Fruit fly (Drosophila melanogaster) whole organism, pupa: Measurements from ENCODE around the gene fid.
A peak's percentile ranks its signal among the peaks of the same experiment; 100 is the strongest.

Experiments used
- CG10348 ChIP-seq: fragments of 200-800 bp; sonication (Bioruptor generic); IDR thresholded peaks from 2 replicates; pipeline ENCODE4 v1.3.6; 2022; ENCODE audit warnings: missing biosample characterization, missing genetic modification characterization
- CG12605 ChIP-seq: fragments of 200-800 bp; sonication (Bioruptor generic); IDR thresholded peaks from 2 replicates; pipeline ENCODE4 v1.3.6; 2022; ENCODE audit warnings: missing biosample characterization, missing genetic modification characterization
- CG13204 ChIP-seq: fragments of 200-800 bp; sonication (Bioruptor generic); optimal IDR thresholded peaks from 2 replicates; lab custom pipeline; 2018; ENCODE audit warnings: missing biosample characterization, mild to moderate bottlenecking, missing genetic modification characterization, moderate library complexity
- CG14655 ChIP-seq: fragments of 200-800 bp; sonication (Bioruptor generic); optimal IDR thresholded peaks from 3 replicates; lab custom pipeline; 2017; ENCODE audit warnings: mild to moderate bottlenecking, missing biosample characterization, missing genetic modification reagents, missing genetic modification characterization
- CG15710 ChIP-seq: fragments of 200-800 bp; sonication (Bioruptor generic); optimal IDR thresholded peaks from 2 replicates; lab custom pipeline; 2018; ENCODE audit warnings: missing biosample characterization, mild to moderate bottlenecking, missing genetic modification characterization, moderate library complexity
- CG17806 ChIP-seq: fragments of 200-800 bp; sonication (Bioruptor generic); optimal IDR thresholded peaks from 2 replicates; lab custom pipeline; 2018; ENCODE audit warnings: missing biosample characterization, mild to moderate bottlenecking, missing genetic modification characterization, moderate library complexity
- CG32121 ChIP-seq: fragments of 200-800 bp; sonication (Bioruptor generic); IDR thresholded peaks from 2 replicates; pipeline ENCODE4 v1.3.6; 2022; ENCODE audit warnings: missing biosample characterization, missing genetic modification characterization
- CG34367 ChIP-seq: fragments of 200-800 bp; sonication (Bioruptor generic); optimal IDR thresholded peaks from 2 replicates; lab custom pipeline; 2018; ENCODE audit warnings: missing biosample characterization, mild to moderate bottlenecking, missing genetic modification characterization
- CG4496 ChIP-seq: fragments of 200-800 bp; sonication (Bioruptor generic); IDR thresholded peaks from 3 replicates; pipeline ENCODE4 v1.3.6; 2022; ENCODE audit warnings: missing biosample characterization, missing genetic modification characterization
- CG8159 ChIP-seq: fragments of 200-800 bp; sonication (Bioruptor generic); optimal IDR thresholded peaks from 3 replicates; lab custom pipeline; 2018; ENCODE audit warnings: missing biosample characterization, mild to moderate bottlenecking, missing genetic modification characterization, moderate library complexity
- CG8301 ChIP-seq: fragments of 200-800 bp; sonication (Bioruptor generic); optimal IDR thresholded peaks from 2 replicates; lab custom pipeline; 2018; ENCODE audit warnings: missing biosample characterization, mild to moderate bottlenecking, missing genetic modification characterization
- CG9948 ChIP-seq: fragments of 200-800 bp; sonication (Bioruptor generic); optimal IDR thresholded peaks from 2 replicates; lab custom pipeline; 2018; ENCODE audit warnings: missing biosample characterization, mild to moderate bottlenecking, missing genetic modification characterization, moderate library complexity
- D1 ChIP-seq: fragments of 200-800 bp; sonication (Bioruptor generic); optimal IDR thresholded peaks from 2 replicates; lab custom pipeline; 2018; ENCODE audit warnings: missing biosample characterization, mild to moderate bottlenecking, missing genetic modification characterization, moderate library complexity
- EcR ChIP-seq: fragments of 200-800 bp; sonication (Bioruptor generic); optimal IDR thresholded peaks from 3 replicates; lab custom pipeline; 2019; ENCODE audit warnings: missing biosample characterization, missing genetic modification characterization, mild to moderate bottlenecking, moderate library complexity, missing genetic modification reagents
- Ets98B ChIP-seq: fragments of 200-800 bp; sonication (Bioruptor generic); IDR thresholded peaks from 2 replicates; pipeline ENCODE4 v1.3.6; 2022; ENCODE audit warnings: missing biosample characterization, missing genetic modification characterization
- Pif1A ChIP-seq: fragments of 200-800 bp; sonication (Bioruptor generic); optimal IDR thresholded peaks from 3 replicates; lab custom pipeline; 2016; ENCODE audit warnings: missing biosample characterization, missing genetic modification characterization
- Pif1B ChIP-seq: fragments of 200-800 bp; sonication (Bioruptor generic); optimal IDR thresholded peaks from 3 replicates; lab custom pipeline; 2016; ENCODE audit warnings: missing biosample characterization, missing genetic modification characterization
- Snoo ChIP-seq: fragments of 200-800 bp; sonication (Bioruptor generic); optimal IDR thresholded peaks from 3 replicates; lab custom pipeline; 2017; ENCODE audit warnings: missing biosample characterization, mild to moderate bottlenecking, missing genetic modification characterization, inconsistent platforms
- fd96Ca ChIP-seq: fragments of 200-800 bp; sonication (Bioruptor generic); IDR thresholded peaks from 3 replicates; pipeline ENCODE4 v1.3.6; 2022; ENCODE audit warnings: missing biosample characterization, missing genetic modification characterization
- gl ChIP-seq: fragments of 200-800 bp; sonication (Bioruptor generic); optimal IDR thresholded peaks from 2 replicates; lab custom pipeline; 2018; ENCODE audit warnings: missing biosample characterization, mild to moderate bottlenecking, missing genetic modification characterization
- rn ChIP-seq: fragments of 200-800 bp; sonication (Bioruptor generic); IDR thresholded peaks from 2 replicates; pipeline ENCODE4 v1.3.6; 2022; ENCODE audit warnings: missing biosample characterization, missing genetic modification characterization

Gene fid

DNA sequence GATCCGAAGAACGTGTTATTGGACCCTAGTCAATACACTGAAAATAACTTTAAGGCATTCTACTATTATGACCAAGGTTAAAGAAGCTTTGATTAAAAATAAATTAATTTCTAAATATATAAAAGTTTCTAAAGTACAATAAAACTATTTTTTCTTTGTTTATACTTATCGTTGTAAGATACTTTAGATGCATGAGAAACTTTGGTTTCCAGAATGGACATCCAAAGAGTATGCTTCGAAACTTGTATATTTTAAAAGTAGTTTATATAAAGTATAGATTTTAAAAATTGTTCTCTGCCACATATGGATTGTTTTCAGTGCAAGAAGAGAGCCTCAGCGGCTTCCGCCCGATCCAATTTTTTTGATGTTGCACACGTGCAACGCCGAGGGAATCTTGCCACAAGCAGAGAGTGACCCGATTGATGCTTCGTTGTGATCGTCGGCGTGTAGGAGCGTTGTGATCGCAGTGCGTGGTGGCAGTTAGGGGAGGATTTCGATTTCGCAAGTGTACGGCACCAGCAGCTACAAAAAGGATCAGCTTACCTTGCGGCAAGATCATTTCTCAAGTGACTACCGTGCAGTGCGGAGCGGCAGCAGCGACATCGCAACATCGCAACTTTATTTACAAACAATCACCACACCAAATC lies 27.3 kb downstream of the fid start:
- TF ChIP-seq CG17806 (peak; percentile 98), CG13204 (GFP tag; lab: Kevin White, UChicago) (peak; percentile 89), CG15710 (tag; lab: Kevin White, UChicago) (peak; percentile 97), CG8301 (tag; lab: Kevin White, UChicago) (peak; percentile 85), CG14655 (peak; percentile 93), CG32121 (peak; percentile 33; the same call in 1 of the 2 replicates), gl (tag; lab: Kevin White, UChicago) (peak; percentile 63), Pif1B (GFP tag; lab: Kevin White, UChicago) (peak; percentile 82), EcR (GFP tag; lab: Kevin White, UChicago) (peak; percentile 71), CG10348 (GFP tag; lab: Robert Waterston, UW) (no peak), rn (GFP tag; lab: Robert Waterston, UW) (0 out of 2 replicates have a peak, but pooled peaks have one; percentile 29), CG9948 (tag; lab: Kevin White, UChicago) (peak; percentile 99), Pif1A (GFP tag; lab: Kevin White, UChicago) (peak; percentile 82), fd96Ca (no peak), D1 (tag; lab: Kevin White, UChicago) (peak; percentile 86), CG8159 (peak; percentile 99), CG12605 (GFP tag; lab: Robert Waterston, UW) (peak; percentile 68), CG4496 (GFP tag; lab: Robert Waterston, UW) (no peak; the same call in 2 of the 3 replicates), CG34367 (tag; lab: Kevin White, UChicago) (peak; percentile 95), Snoo (peak; percentile 93), Ets98B (GFP tag; lab: Robert Waterston, UW) (no peak; the same call in 1 of the 2 replicates)

DNA sequence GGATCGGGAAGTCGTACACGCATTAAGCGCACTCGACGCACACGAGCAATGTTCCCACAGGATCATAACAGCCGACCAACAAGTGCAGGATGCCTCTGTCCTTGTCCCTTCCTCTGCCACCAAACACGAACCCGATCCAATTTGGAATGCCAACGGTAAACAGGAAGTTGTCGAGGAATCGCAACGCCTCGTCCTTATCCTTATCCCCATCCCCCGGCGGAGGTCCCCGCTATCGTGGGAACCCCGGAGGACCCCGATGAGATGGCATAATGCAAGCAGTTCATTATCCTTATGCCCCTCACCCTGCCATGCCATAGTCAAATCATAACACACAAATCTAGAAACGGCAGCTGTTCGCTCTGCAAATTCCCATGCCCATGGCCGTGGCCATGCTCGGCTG lies 29.2 kb downstream of the fid start:
- no peak for TF ChIP-seq CG14655
- no peak for TF ChIP-seq CG8301 (tag; lab: Kevin White, UChicago)
- TF ChIP-seq Pif1A (GFP tag; lab: Kevin White, UChicago) = no peak
- TF ChIP-seq CG15710 (tag; lab: Kevin White, UChicago) = no peak
- TF ChIP-seq CG34367 (tag; lab: Kevin White, UChicago) = no peak
- no peak for TF ChIP-seq CG32121
- TF ChIP-seq CG10348 (GFP tag; lab: Robert Waterston, UW) = no peak
- no peak for TF ChIP-seq CG8159
- TF ChIP-seq EcR (GFP tag; lab: Kevin White, UChicago) = no peak
- TF ChIP-seq CG13204 (GFP tag; lab: Kevin White, UChicago) = no peak
- TF ChIP-seq gl (tag; lab: Kevin White, UChicago) = no peak

DNA sequence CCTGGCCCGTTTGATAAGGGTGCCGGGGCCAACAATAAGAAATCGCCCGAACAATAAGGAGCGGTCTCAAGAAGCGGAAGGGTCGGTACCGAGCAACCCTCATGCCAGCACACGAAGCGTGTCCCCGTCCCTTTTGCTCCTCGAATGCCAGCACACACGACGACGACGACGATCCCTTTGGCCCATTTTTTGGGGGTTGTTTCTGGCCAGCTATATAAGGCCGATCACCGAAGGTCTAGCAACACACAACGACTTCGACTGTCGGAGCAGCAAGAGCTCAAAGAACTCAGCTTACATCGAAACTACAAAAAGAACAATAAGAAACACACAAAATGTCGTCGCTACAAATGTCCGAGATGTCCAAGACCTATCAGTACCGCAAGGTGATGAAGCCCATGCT lies 29.7 kb downstream of the fid start:
- TF ChIP-seq Ets98B (GFP tag; lab: Robert Waterston, UW) (no peak), EcR (GFP tag; lab: Kevin White, UChicago) (no peak), CG15710 (tag; lab: Kevin White, UChicago) (no peak), CG13204 (GFP tag; lab: Kevin White, UChicago) (no peak), CG9948 (tag; lab: Kevin White, UChicago) (no peak), CG12605 (GFP tag; lab: Robert Waterston, UW) (no peak), gl (tag; lab: Kevin White, UChicago) (no peak), CG10348 (GFP tag; lab: Robert Waterston, UW) (no peak)

DNA sequence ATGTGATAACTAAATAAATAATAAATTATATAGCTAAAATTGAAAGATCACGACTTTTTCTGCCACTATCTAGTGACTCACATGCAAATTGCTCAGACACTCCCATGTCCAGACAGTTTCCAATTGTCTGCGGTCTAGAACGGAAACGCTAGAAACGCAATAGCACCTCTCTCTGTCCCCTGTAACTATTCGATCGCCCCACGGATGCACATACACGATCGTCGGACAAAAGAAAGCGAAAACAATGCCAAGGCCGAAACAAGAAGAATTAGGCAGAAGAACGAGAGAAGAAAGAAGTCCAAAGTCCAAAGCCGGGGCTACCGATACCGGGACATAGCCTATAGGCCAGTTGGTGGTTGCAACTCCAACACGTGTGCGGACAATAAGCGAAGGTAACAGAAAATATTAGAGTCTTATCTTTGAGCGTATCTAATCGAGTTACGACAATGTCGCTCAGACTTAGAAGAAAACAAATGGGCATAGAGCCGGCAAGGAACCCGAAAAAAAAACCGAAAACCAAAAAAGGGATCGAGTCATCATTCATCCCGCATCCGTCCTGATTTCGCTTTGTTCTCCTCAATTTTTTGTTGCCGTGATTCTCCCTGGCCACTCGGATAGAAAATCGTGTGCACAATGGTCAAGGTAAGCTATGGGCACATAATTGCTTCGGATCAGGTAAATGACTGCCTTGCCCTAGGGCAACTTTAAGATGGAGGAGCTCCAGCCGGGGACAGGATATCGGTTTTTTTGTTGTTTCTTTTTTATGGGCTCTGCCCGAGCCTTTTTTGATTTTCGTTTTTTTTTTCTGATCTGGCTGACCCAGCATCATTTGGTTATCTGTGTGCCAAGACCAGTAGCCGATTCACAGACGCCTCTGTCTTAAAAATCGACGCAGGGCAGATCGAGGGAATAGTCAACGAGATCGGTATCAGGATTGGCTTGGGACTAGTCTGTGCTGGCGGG lies 31.1 kb downstream of the fid start:
- TF ChIP-seq EcR (GFP tag; lab: Kevin White, UChicago) (peak; percentile 54), CG13204 (GFP tag; lab: Kevin White, UChicago) (peak; percentile 17), Pif1B (GFP tag; lab: Kevin White, UChicago) (no peak)

DNA sequence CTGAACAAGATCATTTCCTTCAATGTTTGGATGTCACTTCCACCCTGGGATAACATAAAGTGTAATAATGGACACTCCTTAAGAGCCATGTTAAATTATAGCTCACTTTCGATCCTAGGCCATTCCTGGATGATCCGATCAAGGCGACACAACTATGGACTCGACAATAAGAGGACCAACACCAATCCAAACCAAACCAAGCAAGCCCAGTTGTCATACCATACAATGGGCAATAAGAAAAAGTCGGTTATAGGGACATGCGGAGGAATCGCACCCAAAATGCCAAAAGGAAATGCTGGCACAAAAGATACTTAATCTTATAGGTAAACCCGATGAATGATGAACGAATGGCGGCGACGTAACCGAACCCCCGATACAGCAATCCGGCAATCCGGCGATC lies 32.2 kb downstream of the fid start:
- TF ChIP-seq CG9948 (tag; lab: Kevin White, UChicago) (no peak), CG8301 (tag; lab: Kevin White, UChicago) (no peak), Ets98B (GFP tag; lab: Robert Waterston, UW) (no peak), CG4496 (GFP tag; lab: Robert Waterston, UW) (no peak), fd96Ca (no peak), Pif1B (GFP tag; lab: Kevin White, UChicago) (no peak), CG13204 (GFP tag; lab: Kevin White, UChicago) (no peak)
